Fruit fly (Drosophila melanogaster): Measurements from ENCODE around the gene Tsp.

The Tsp gene

dm6 chr2L:6647103-6647711 lies 61.7 kb downstream of the Tsp start (continued):
- TF ChIP-seq insv (GFP tag; optimal IDR thresholded peaks at IDR 0.05) (peak; percentile 66 to 78), CG7372 (GFP tag; IDR thresholded peaks at IDR 0.05) (peak; percentile 96), CG7928 (GFP tag; optimal IDR thresholded peaks at IDR 0.05) (peak; percentile 76), kay (GFP tag; optimal IDR thresholded peaks at IDR 0.05) (peak; percentile 96), peb (GFP tag; IDR thresholded peaks at IDR 0.05) (peak; percentile 94), sd (tag; optimal IDR thresholded peaks at IDR 0.05) (peak; percentile 95), CG4404 (GFP tag; IDR thresholded peaks at IDR 0.05) (peak; percentile 89), CG3838 (GFP tag; optimal IDR thresholded peaks at IDR 0.05) (peak; percentile 97), ap (GFP tag; IDR thresholded peaks at IDR 0.05) (peak; percentile 97), Fer2 (tag; optimal IDR thresholded peaks at IDR 0.05) (peak; percentile 91), zfh1 (GFP tag; IDR thresholded peaks at IDR 0.05) (peak; percentile 98), CG12104 (GFP tag; optimal IDR thresholded peaks at IDR 0.05) (peak; percentile 96), CG2875 (GFP tag; optimal IDR thresholded peaks at IDR 0.05) (peak; percentile 99), Dad (GFP tag; optimal IDR thresholded peaks at IDR 0.05) (peak; percentile 98), Myb (GFP tag; optimal IDR thresholded peaks at IDR 0.05) (peak; percentile 90), otp (GFP tag; IDR thresholded peaks at IDR 0.05) (peak; percentile 98), bab2 (GFP tag; optimal IDR thresholded peaks at IDR 0.05) (peak; percentile 99), yki (optimal IDR thresholded peaks at IDR 0.05) (no peak), CTCF (GFP tag; optimal IDR thresholded peaks at IDR 0.05) (peak; percentile 78), Aef1 (GFP tag; IDR thresholded peaks at IDR 0.05) (peak; percentile 96), CG17568 (GFP tag; optimal IDR thresholded peaks at IDR 0.05) (peak; percentile 99), ara (GFP tag; IDR thresholded peaks at IDR 0.05) (peak; percentile 97), dimm (GFP tag; IDR thresholded peaks at IDR 0.05) (peak; percentile 92), al (GFP tag; IDR thresholded peaks at IDR 0.05) (peak; percentile 92), Bgb (GFP tag; IDR thresholded peaks at IDR 0.05; ENCODE audit: partially characterized antibody) (peak; percentile 52; the same call in 1 of the 2 replicates), CG7556 (GFP tag; optimal IDR thresholded peaks at IDR 0.05) (peak; percentile 98), CG30020 (tag; optimal IDR thresholded peaks at IDR 0.05) (peak; percentile 86), odd (GFP tag; optimal IDR thresholded peaks at IDR 0.05) (peak; percentile 99), inv (GFP tag; IDR thresholded peaks at IDR 0.05; ENCODE audit: partially characterized antibody) (peak; percentile 23; the same call in 1 of the 2 replicates), Antp (GFP tag; optimal IDR thresholded peaks at IDR 0.05) (peak; percentile 98), CG15479 (GFP tag; optimal IDR thresholded peaks at IDR 0.05) (peak; percentile 89), CkIIα-i1 (GFP tag; IDR thresholded peaks at IDR 0.05) (peak; percentile 86), CG8944 (GFP tag; optimal IDR thresholded peaks at IDR 0.05) (peak; percentile 98), CG11456 (GFP tag; IDR thresholded peaks at IDR 0.05) (peak; percentile 96), toy (GFP tag; IDR thresholded peaks at IDR 0.05) (peak; percentile 88), ab (GFP tag; optimal IDR thresholded peaks at IDR 0.05) (peak; percentile 96), kah (GFP tag; optimal IDR thresholded peaks at IDR 0.05) (peak; percentile 96), pzg (GFP tag; optimal IDR thresholded peaks at IDR 0.05) (peak; percentile 15), Hr3 (GFP tag; optimal IDR thresholded peaks at IDR 0.05) (peak; percentile 97), Dip2 (GFP tag; IDR thresholded peaks at IDR 0.05) (peak; percentile 55; the same call in 1 of the 2 replicates), lilli (GFP tag; optimal IDR thresholded peaks at IDR 0.05) (peak; percentile 98), chinmo (GFP tag; IDR thresholded peaks at IDR 0.05; ENCODE audit: partially characterized antibody) (peak; percentile 96), Nf-YC (tag; optimal IDR thresholded peaks at IDR 0.05) (peak; percentile 91), CG11247 (GFP tag; IDR thresholded peaks at IDR 0.05) (peak; percentile 92), fd64A (GFP tag; optimal IDR thresholded peaks at IDR 0.05) (peak; percentile 97), cas (GFP tag; IDR thresholded peaks at IDR 0.05) (peak; percentile 88), seq (GFP tag; IDR thresholded peaks at IDR 0.05) (peak; percentile 98), CG15601 (tag; optimal IDR thresholded peaks at IDR 0.05) (peak; percentile 97), CG7963 (GFP tag; IDR thresholded peaks at IDR 0.05; ENCODE audit: partially characterized antibody) (peak; percentile 24; the same call in 1 of the 3 replicates), BtbVII (GFP tag; optimal IDR thresholded peaks at IDR 0.05) (peak; percentile 98), CG1529 (GFP tag; optimal IDR thresholded peaks at IDR 0.05) (peak; percentile 99)
